Worm (Caenorhabditis elegans): ENCODE measurements around the gene R01B10.3.

ce11 chrV:6010642-6011041 lies 34.3 kb downstream of the R01B10.3 start:
- no peak for TF ChIP-seq pha-4 (tag; optimal IDR thresholded peaks at IDR 0.05)
- no peak for TF ChIP-seq eyg-1 (tag; optimal IDR thresholded peaks at IDR 0.05)
- no peak for TF ChIP-seq nhr-11 (tag; optimal IDR thresholded peaks at IDR 0.05)
- no peak for TF ChIP-seq K09A11.1 (tag; optimal IDR thresholded peaks at IDR 0.05; ENCODE audit: insufficient read depth)
- no peak for TF ChIP-seq hlh-8 (tag; optimal IDR thresholded peaks at IDR 0.05)
- TF ChIP-seq fkh-10 (GFP tag; optimal IDR thresholded peaks at IDR 0.05), result no peak
- no peak for TF ChIP-seq fkh-6 (tag; optimal IDR thresholded peaks at IDR 0.05)
- no peak for TF ChIP-seq elt-2 (tag; optimal IDR thresholded peaks at IDR 0.05)
- no peak for TF ChIP-seq ceh-48 (tag; optimal IDR thresholded peaks at IDR 0.05)
- no peak for TF ChIP-seq tbx-7 (tag; optimal IDR thresholded peaks at IDR 0.05)
- TF ChIP-seq tbx-2 (tag; optimal IDR thresholded peaks at IDR 0.05), result no peak

Data from whole organism, late embryonic.